Worm (Caenorhabditis elegans): ENCODE measurements around the gene pals-23.
A peak's percentile ranks its signal among the peaks of the same experiment; 100 is the strongest.
"Not testable (repeated sequence)": the region's sequence is repeated elsewhere in the genome, so short reads cannot be mapped to it uniquely, and the experiment has no call there.

The pals-23 gene

ce11 chrIII:94759-95330 lies 29.7 kb upstream of the pals-23 start, which contains the start of gene pat-4 (continued):
- peak in 1 of 2 experiments; percentile 36 for TF ChIP-seq lsy-2 (tag; optimal IDR thresholded peaks at IDR 0.05)
- TF ChIP-seq saeg-2 (GFP tag; IDR thresholded peaks at IDR 0.05) = no peak
- peak in 1 of 2 experiments; percentile 39 for TF ChIP-seq mdl-1 (tag; optimal IDR thresholded peaks at IDR 0.05)
- no peak for TF ChIP-seq fos-1 (tag; optimal IDR thresholded peaks at IDR 0.05)
- TF ChIP-seq spr-3 (GFP tag; optimal IDR thresholded peaks at IDR 0.05) = no peak
- no peak for TF ChIP-seq nhr-111 (GFP tag; optimal IDR thresholded peaks at IDR 0.05)
- no peak for TF ChIP-seq jun-1 (tag; optimal IDR thresholded peaks at IDR 0.05)
- TF ChIP-seq madf-9 (GFP tag; conservative IDR thresholded peaks at IDR 0.05) = no peak
- TF ChIP-seq ztf-7 (tag; optimal IDR thresholded peaks at IDR 0.05) = no peak
- no peak for TF ChIP-seq cey-2 (tag; optimal IDR thresholded peaks at IDR 0.05; ENCODE audit: borderline replicate concordance, insufficient read depth)
- TF ChIP-seq T26A8.4 (GFP tag; IDR thresholded peaks at IDR 0.05) = no peak
- TF ChIP-seq attf-4 (tag; optimal IDR thresholded peaks at IDR 0.05) = no peak
- peak; percentile 22 for TF ChIP-seq dve-1 (tag; optimal IDR thresholded peaks at IDR 0.05; ENCODE audit: insufficient read depth)
- TF ChIP-seq fkh-10 (GFP tag; optimal IDR thresholded peaks at IDR 0.05) = no peak
- TF ChIP-seq egl-43 (GFP tag; IDR thresholded peaks at IDR 0.05) = no peak
- no peak for TF ChIP-seq unc-130 (GFP tag; optimal IDR thresholded peaks at IDR 0.05)
- TF ChIP-seq madf-5 (GFP tag; IDR thresholded peaks at IDR 0.05) = no peak
- no peak for TF ChIP-seq ZK337.2 (GFP tag; IDR thresholded peaks at IDR 0.05)
- TF ChIP-seq arid-1 (GFP tag; conservative IDR thresholded peaks at IDR 0.05) = no peak
- no peak for TF ChIP-seq Y5F2A.4 (GFP tag; optimal IDR thresholded peaks at IDR 0.05)
- no peak for TF ChIP-seq hlh-30 (tag; optimal IDR thresholded peaks at IDR 0.05; ENCODE audit: insufficient read depth)
- TF ChIP-seq nhr-102 (tag; optimal IDR thresholded peaks at IDR 0.05) = no peak
- no peak for TF ChIP-seq nhr-25 (tag; optimal IDR thresholded peaks at IDR 0.05; ENCODE audit: borderline replicate concordance, insufficient read depth)

- TF ChIP-seq mes-2 (tag; optimal IDR thresholded peaks at IDR 0.05; ENCODE audit: poor library complexity, severe bottlenecking) (peak; percentile 41), nhr-11 (tag; optimal IDR thresholded peaks at IDR 0.05) (peak; percentile 8), hmg-1.1 (GFP tag; IDR thresholded peaks at IDR 0.05) (peak; percentile 51; the same call in 1 of the 2 replicates), nhr-42 (GFP tag; IDR thresholded peaks at IDR 0.05) (0 out of 2 replicates have a peak, but pooled peaks have one; percentile 29), unc-39 (tag; optimal IDR thresholded peaks at IDR 0.05) (no peak), lin-15B (tag; optimal IDR thresholded peaks at IDR 0.05) (no peak), gei-8 (GFP tag; optimal IDR thresholded peaks at IDR 0.05) (peak; percentile 10), hlh-30 (tag; optimal IDR thresholded peaks at IDR 0.05; ENCODE audit: insufficient read depth) (peak; percentile 40), hlh-11 (tag; optimal IDR thresholded peaks at IDR 0.05) (peak; percentile 26), zfp-2 (tag; optimal IDR thresholded peaks at IDR 0.05) (no peak), lsy-2 (tag; optimal IDR thresholded peaks at IDR 0.05) (peak in 1 of 2 experiments; percentile 16)
Measured at ce11 chrIII:96196-96595, 28.4 kb upstream of the pals-23 start.

- not testable (repeated sequence) for TF ChIP-seq set-16 (GFP tag; IDR thresholded peaks at IDR 0.05); ceh-28 (tag; optimal IDR thresholded peaks at IDR 0.05); sdz-12 (GFP tag; optimal IDR thresholded peaks at IDR 0.05)
Measured at ce11 chrIII:97018-97417, 27.6 kb upstream of the pals-23 start, which contains the start of gene C29F9.8. C29F9.8 (minus strand) TSS chrIII:97118.

- TF ChIP-seq R02D3.7 (tag; optimal IDR thresholded peaks at IDR 0.05); mxl-2 (GFP tag; conservative IDR thresholded peaks at IDR 0.05); Y105C5A.15 (GFP tag; IDR thresholded peaks at IDR 0.05): not testable (repeated sequence)
Measured at ce11 chrIII:98822-99221, 25.8 kb upstream of the pals-23 start, which contains the start of gene C29F9.9. C29F9.9 (minus strand) TSS chrIII:98922.
